Fruit fly (Drosophila melanogaster): ENCODE results near the gene CG1750.

Gene CG1750

DNA sequence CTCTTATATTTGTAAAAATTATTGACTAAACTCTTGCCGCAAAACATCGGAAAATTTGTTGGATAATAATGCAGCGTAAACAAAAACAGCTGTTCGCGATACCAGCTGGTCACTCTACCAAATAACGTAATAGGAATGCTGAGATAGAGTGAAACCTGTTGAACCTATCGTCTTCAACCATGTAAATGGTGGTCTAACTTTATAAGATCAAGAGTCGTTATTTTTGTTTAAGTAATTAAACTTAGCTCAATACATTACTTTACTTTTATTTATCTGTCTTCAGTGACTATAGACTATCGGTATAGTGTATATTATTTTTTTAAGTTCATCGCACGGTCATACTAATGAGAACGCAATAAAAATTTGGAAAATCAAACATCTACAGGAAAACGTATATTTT is at the start of gene CG1750, which contains the start of gene spn-F (continued):
- TF ChIP-seq Fer3 (tag; optimal IDR thresholded peaks at IDR 0.05) (no peak), CG11093 (GFP tag; IDR thresholded peaks at IDR 0.05) (no peak), Opbp (GFP tag; IDR thresholded peaks at IDR 0.05; ENCODE audit: partially characterized antibody) (0 out of 3 replicates have a peak, but pooled peaks have one; percentile 36), slp2 (GFP tag; optimal IDR thresholded peaks at IDR 0.05) (no peak), Doc2 (GFP tag; IDR thresholded peaks at IDR 0.05) (no peak), salm (tag; optimal IDR thresholded peaks at IDR 0.05) (no peak), CG11696 (GFP tag; IDR thresholded peaks at IDR 0.05) (no peak), CG30020 (tag; optimal IDR thresholded peaks at IDR 0.05) (no peak), CG18599 (GFP tag; optimal IDR thresholded peaks at IDR 0.05) (no peak), nerfin-1 (tag; optimal IDR thresholded peaks at IDR 0.05) (no peak), CG33557 (GFP tag; optimal IDR thresholded peaks at IDR 0.05) (no peak), CG13296 (GFP tag; optimal IDR thresholded peaks at IDR 0.05) (no peak), CG2875 (GFP tag; optimal IDR thresholded peaks at IDR 0.05) (no peak), CG1024 (GFP tag; IDR thresholded peaks at IDR 0.05) (no peak), CG18262 (tag; optimal IDR thresholded peaks at IDR 0.05) (no peak), dmrt11E (tag; optimal IDR thresholded peaks at IDR 0.05) (no peak), maf-S (GFP tag; optimal IDR thresholded peaks at IDR 0.05) (no peak), CG12071 (GFP tag; optimal IDR thresholded peaks at IDR 0.05) (no peak), stwl (tag; optimal IDR thresholded peaks at IDR 0.05) (peak; percentile 64), ato (GFP tag; IDR thresholded peaks at IDR 0.05; ENCODE audit: partially characterized antibody) (no peak), sd (tag; optimal IDR thresholded peaks at IDR 0.05) (no peak), corto (GFP tag; optimal IDR thresholded peaks at IDR 0.05) (no peak), tup (GFP tag; optimal IDR thresholded peaks at IDR 0.05) (no peak), CG18476 (GFP tag; optimal IDR thresholded peaks at IDR 0.05) (no peak), Sry-β (GFP tag; optimal IDR thresholded peaks at IDR 0.05) (peak; percentile 28), ab (GFP tag; optimal IDR thresholded peaks at IDR 0.05) (no peak), CG31441 (GFP tag; IDR thresholded peaks at IDR 0.05) (no peak), CG6689 (GFP tag; IDR thresholded peaks at IDR 0.05) (no peak), scrt (GFP tag; optimal IDR thresholded peaks at IDR 0.05) (peak; percentile 91), Nf-YC (tag; optimal IDR thresholded peaks at IDR 0.05) (no peak), pan (optimal IDR thresholded peaks at IDR 0.05) (no peak), pan (GFP tag; optimal IDR thresholded peaks at IDR 0.05 in 1 of 2, IDR thresholded peaks at IDR 0.05 in 1 of 2) (no peak), chif (GFP tag; optimal IDR thresholded peaks at IDR 0.05) (no peak), Hr39 (optimal IDR thresholded peaks at IDR 0.05) (no peak), kni (GFP tag; optimal IDR thresholded peaks at IDR 0.05) (no peak), psq (GFP tag; optimal IDR thresholded peaks at IDR 0.05) (no peak), CG5245 (GFP tag; optimal IDR thresholded peaks at IDR 0.05) (no peak), Sox100B (GFP tag; optimal IDR thresholded peaks at IDR 0.05) (no peak), ara (GFP tag; IDR thresholded peaks at IDR 0.05) (no peak), gcm2 (GFP tag; optimal IDR thresholded peaks at IDR 0.05) (no peak), zen2 (GFP tag; IDR thresholded peaks at IDR 0.05; ENCODE audit: partially characterized antibody) (no peak; the same call in 2 of the 3 replicates), CG18619 (GFP tag; optimal IDR thresholded peaks at IDR 0.05) (no peak), Myb (GFP tag; optimal IDR thresholded peaks at IDR 0.05) (no peak), Oaz (GFP tag; IDR thresholded peaks at IDR 0.05) (no peak), CG14014 (GFP tag; IDR thresholded peaks at IDR 0.05) (no peak), hbn (GFP tag; IDR thresholded peaks at IDR 0.05; ENCODE audit: partially characterized antibody) (peak; percentile 73), ewg (GFP tag; optimal IDR thresholded peaks at IDR 0.05) (no peak), CG4424 (GFP tag; optimal IDR thresholded peaks at IDR 0.05) (no peak), seq (GFP tag; IDR thresholded peaks at IDR 0.05) (no peak), Ssrp (tag; optimal IDR thresholded peaks at IDR 0.05) (no peak), az2 (GFP tag; optimal IDR thresholded peaks at IDR 0.05) (no peak), h (optimal IDR thresholded peaks at IDR 0.05) (no peak)

Measured in whole organism, embryonic.